Worm (Caenorhabditis elegans) whole organism, L1 larva: Measurements from ENCODE around the gene dot-1.4.
A peak's percentile ranks its signal among the peaks of the same experiment; 100 is the strongest.
"Not testable (repeated sequence)": the region's sequence is repeated elsewhere in the genome, so short reads cannot be mapped to it uniquely, and the experiment has no call there.

ENCODE experiments used
- C04F5.9 ChIP-seq: sonication (generic microtip); optimal IDR thresholded peaks from 2 replicates; lab custom pipeline; 2016; ENCODE audit warnings: missing genetic modification characterization, missing compliant biosample characterization
- Y116A8C.19 ChIP-seq: sonication (generic microtip); optimal IDR thresholded peaks from 2 replicates; lab custom pipeline; 2016; ENCODE audit warnings: missing compliant biosample characterization, missing genetic modification characterization, borderline replicate concordance
- aly-2 ChIP-seq: fragments of 150-350 bp; optimal IDR thresholded peaks from 2 replicates; lab custom pipeline; 2014; ENCODE audit warnings: missing biosample characterization, missing genetic modification characterization
- blmp-1 ChIP-seq: fragments of 150-350 bp; optimal IDR thresholded peaks from 2 replicates; lab custom pipeline; 2014; ENCODE audit warnings: missing biosample characterization, missing genetic modification characterization
- ceh-63 ChIP-seq: fragments of 200-800 bp; sonication (Bioruptor generic); optimal IDR thresholded peaks from 2 replicates; lab custom pipeline; 2018; ENCODE audit warnings: mild to moderate bottlenecking, missing genetic modification characterization, missing compliant biosample characterization
- efl-1 ChIP-seq, 4 experiments: fragments of 150-350 bp; optimal IDR thresholded peaks in 3 of 4; peaks in 1 of 4; 1 replicate in 1 of 4; 2 replicates in 3 of 4; lab custom pipeline; 2014; ENCODE audit warnings: missing biosample characterization in 2 of 4, missing genetic modification characterization in 2 of 4, missing genetic modification reagents in 2 of 4
- egl-13 ChIP-seq: sonication (generic microtip); optimal IDR thresholded peaks from 2 replicates; lab custom pipeline; 2016; ENCODE audit warnings: missing genotype, missing genetic modification reagents, missing genetic modification characterization, missing compliant biosample characterization
- egl-27 ChIP-seq, 2 experiments: fragments of 150-350 bp in 1 of 2; sonication (generic microtip); optimal IDR thresholded peaks; 3 replicates each; lab custom pipeline; 2017 to 2018; ENCODE audit warnings: missing biosample characterization in 2 of 2, missing genetic modification characterization in 2 of 2, missing genetic modification reagents in 2 of 2
- elt-2 ChIP-seq: sonication (generic microtip); optimal IDR thresholded peaks from 2 replicates; lab custom pipeline; 2016; ENCODE audit warnings: missing genetic modification characterization, mild to moderate bottlenecking, inconsistent platforms, missing compliant biosample characterization, missing genetic modification reagents
- elt-3 ChIP-seq, 6 experiments: fragments of 150-350 bp in 1 of 6; sonication (generic microtip); optimal IDR thresholded peaks; 2 replicates each; lab custom pipeline; 2017 to 2018; ENCODE audit warnings: missing biosample characterization in 6 of 6, missing genetic modification characterization in 6 of 6, inconsistent platforms in 1 of 6
- ets-5 ChIP-seq: fragments of 200-800 bp; sonication (Bioruptor generic); IDR thresholded peaks from 2 replicates; pipeline ENCODE4 v1.3.6; 2022; ENCODE audit warnings: missing genetic modification characterization, missing compliant biosample characterization
- fkh-10 ChIP-seq: sonication (generic microtip); optimal IDR thresholded peaks from 2 replicates; lab custom pipeline; 2017; ENCODE audit warnings: missing biosample characterization, missing genetic modification reagents, missing genetic modification characterization
- fkh-8 ChIP-seq: sonication (generic microtip); optimal IDR thresholded peaks from 2 replicates; lab custom pipeline; 2016; ENCODE audit warnings: mild to moderate bottlenecking, missing genetic modification characterization, missing compliant biosample characterization
- fos-1 ChIP-seq: fragments of 150-350 bp; optimal IDR thresholded peaks from 2 replicates; lab custom pipeline; 2014; ENCODE audit warnings: missing biosample characterization, missing genetic modification characterization
- grh-1 ChIP-seq: fragments of 200-800 bp; sonication (Bioruptor generic); IDR thresholded peaks from 2 replicates; pipeline ENCODE4 v1.3.6; 2022; ENCODE audit warnings: missing genetic modification reagents, missing genetic modification characterization, missing compliant biosample characterization
- hpl-2 ChIP-seq: fragments of 150-350 bp; optimal IDR thresholded peaks from 2 replicates; lab custom pipeline; 2014; ENCODE audit warnings: missing biosample characterization, missing genetic modification reagents, missing genetic modification characterization
- lin-13 ChIP-seq: fragments of 150-350 bp; optimal IDR thresholded peaks from 2 replicates; lab custom pipeline; 2014; ENCODE audit warnings: missing biosample characterization, missing genetic modification reagents, missing genetic modification characterization
- lin-14 ChIP-seq: fragments of 200-800 bp; sonication (Bioruptor generic); optimal IDR thresholded peaks from 2 replicates; lab custom pipeline; 2018; ENCODE audit warnings: mild to moderate bottlenecking, missing genetic modification characterization, moderate library complexity, missing compliant biosample characterization
- lsy-2 ChIP-seq, 2 experiments: fragments of 150-350 bp; optimal IDR thresholded peaks; 2 replicates each; lab custom pipeline; 2014; ENCODE audit warnings: missing biosample characterization in 2 of 2, missing genetic modification characterization in 2 of 2
- nhr-11 ChIP-seq: fragments of 150-350 bp; optimal IDR thresholded peaks from 2 replicates; lab custom pipeline; 2014; ENCODE audit warnings: missing biosample characterization, missing genetic modification characterization
- nhr-47 ChIP-seq: sonication (generic microtip); optimal IDR thresholded peaks from 2 replicates; lab custom pipeline; 2016; ENCODE audit warnings: mild to moderate bottlenecking, missing genetic modification characterization, moderate library complexity, missing compliant biosample characterization
- nhr-71 ChIP-seq: sonication (generic microtip); optimal IDR thresholded peaks from 2 replicates; lab custom pipeline; 2016; ENCODE audit warnings: mild to moderate bottlenecking, missing genetic modification characterization, moderate library complexity, missing compliant biosample characterization
- nhr-77 ChIP-seq: fragments of 150-350 bp; optimal IDR thresholded peaks from 2 replicates; lab custom pipeline; 2014; ENCODE audit warnings: missing biosample characterization, missing genetic modification characterization
- nhr-85 ChIP-seq: sonication (generic microtip); peaks from one replicate; lab custom pipeline; 2016; ENCODE audit warnings: missing genetic modification characterization, inconsistent platforms, missing compliant biosample characterization
- pag-3 ChIP-seq: sonication (generic microtip); optimal IDR thresholded peaks from 2 replicates; lab custom pipeline; 2017; ENCODE audit warnings: missing genetic modification characterization, mild to moderate bottlenecking, missing compliant biosample characterization, antibody characterized with exemption, borderline replicate concordance; ENCODE audit not compliant: insufficient read depth
- pax-3 ChIP-seq: fragments of 200-800 bp; sonication (Bioruptor generic); optimal IDR thresholded peaks from 2 replicates; lab custom pipeline; 2018; ENCODE audit warnings: mild to moderate bottlenecking, missing genetic modification characterization, moderate library complexity, missing compliant biosample characterization
- snpc-4 ChIP-seq: fragments of 150-350 bp; optimal IDR thresholded peaks from 2 replicates; lab custom pipeline; 2014; ENCODE audit warnings: missing biosample characterization, missing genetic modification characterization
- snu-23 ChIP-seq: sonication (generic microtip); optimal IDR thresholded peaks from 2 replicates; lab custom pipeline; 2016; ENCODE audit warnings: missing genetic modification characterization, missing compliant biosample characterization
- sptf-1 ChIP-seq: fragments of 150-350 bp; optimal IDR thresholded peaks from 2 replicates; lab custom pipeline; 2014; ENCODE audit warnings: missing biosample characterization, missing genetic modification characterization
- swsn-7 ChIP-seq: sonication (generic microtip); optimal IDR thresholded peaks from 2 replicates; lab custom pipeline; 2016; ENCODE audit warnings: missing genetic modification characterization, missing compliant biosample characterization
- tlp-1 ChIP-seq: fragments of 150-350 bp; optimal IDR thresholded peaks from 2 replicates; lab custom pipeline; 2014; ENCODE audit warnings: missing biosample characterization, missing genetic modification characterization
- unc-130 ChIP-seq: fragments of 150-350 bp; optimal IDR thresholded peaks from 2 replicates; lab custom pipeline; 2017; ENCODE audit warnings: missing biosample characterization, missing genetic modification characterization, inconsistent platforms
- unc-62 ChIP-seq: fragments of 150-350 bp; optimal IDR thresholded peaks from 2 replicates; lab custom pipeline; 2014; ENCODE audit warnings: missing biosample characterization, missing genetic modification reagents, missing genetic modification characterization
- unc-98 ChIP-seq: fragments of 200-800 bp; sonication (Bioruptor generic); IDR thresholded peaks from 2 replicates; pipeline ENCODE4 v1.3.6; 2022; ENCODE audit warnings: missing genetic modification characterization, missing compliant biosample characterization
- zag-1 ChIP-seq: fragments of 150-350 bp; optimal IDR thresholded peaks from 2 replicates; lab custom pipeline; 2014; ENCODE audit warnings: missing biosample characterization, missing genetic modification characterization
- zip-4 ChIP-seq: fragments of 200-800 bp; sonication (Bioruptor generic); optimal IDR thresholded peaks from 2 replicates; lab custom pipeline; 2018; ENCODE audit warnings: mild to moderate bottlenecking, missing genetic modification characterization, moderate library complexity, missing compliant biosample characterization

The dot-1.4 gene

DNA sequence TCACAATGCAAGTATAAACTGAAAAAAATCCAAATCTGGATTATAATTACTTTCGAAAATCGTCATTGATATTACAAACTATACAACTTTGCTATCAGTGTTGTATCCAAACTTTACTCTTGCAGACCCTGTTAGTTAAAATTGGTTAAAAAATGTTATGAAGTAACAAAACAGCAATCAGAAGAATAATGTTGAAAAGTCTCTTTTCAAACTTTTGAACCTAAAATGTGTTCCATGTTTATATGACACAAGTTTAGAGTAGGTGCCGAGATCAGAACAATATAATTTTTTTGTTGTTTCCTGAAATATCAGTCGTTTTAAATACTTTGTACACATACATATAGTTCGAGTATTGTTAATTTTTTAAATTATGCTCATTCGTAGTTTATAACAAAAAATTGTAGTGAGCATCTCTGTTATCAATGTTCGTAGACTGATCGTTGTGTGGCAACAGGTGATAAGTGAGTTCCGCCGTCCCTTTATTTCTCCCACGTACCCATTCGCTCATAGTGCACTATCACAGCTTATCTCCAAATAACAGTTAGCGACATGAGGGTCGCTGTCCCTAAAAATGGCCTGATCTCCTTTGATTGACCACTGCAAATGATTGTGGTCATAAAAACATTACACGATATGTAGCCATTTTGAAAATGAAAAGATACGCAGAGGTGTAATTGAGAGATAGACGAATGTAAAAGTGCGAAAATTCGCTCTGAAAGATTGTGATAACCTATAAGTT is 30.8 kb upstream of the dot-1.4 start:
- TF ChIP-seq elt-2 (tag; lab: Kevin White, UChicago) (peak; percentile 81), sptf-1 (tag; lab: Kevin White, UChicago) (no peak), blmp-1 (tag; lab: Kevin White, UChicago) (peak; percentile 37), elt-3 (tag; optimal IDR thresholded peaks at IDR 0.05; lab: Kevin White, UChicago) (peak in 3 of 6 experiments; percentile 38 to 62 (median 60)), tlp-1 (tag; lab: Kevin White, UChicago) (no peak), unc-62 (GFP tag; lab: Kevin White, UChicago) (no peak), nhr-85 (peak; percentile 58)
- TF ChIP-seq, all 84 proteins: peak for 4

- not testable (repeated sequence) for TF ChIP-seq swsn-7 (tag; lab: Kevin White, UChicago); aly-2; fkh-8 (tag; lab: Kevin White, UChicago)
These were observed 29.6 kb upstream of the dot-1.4 start, which contains the start of gene C49F5.13 for ce11 chrX:11961103-11961502. C49F5.13 (plus strand) TSS chrX:11961403.

- TF ChIP-seq unc-98 (GFP tag; lab: Robert Waterston, UW) (no peak), elt-2 (tag; lab: Kevin White, UChicago) (peak; percentile 18)
These were observed 28.4 kb upstream of the dot-1.4 start, which contains the start of gene C49F5.8 for ce11 chrX:11959838-11960237. C49F5.8 (plus strand) TSS chrX:11960138.

ce11 chrX:11957246-11957645 is 25.8 kb upstream of the dot-1.4 start, which contains the start of gene T08D10.5:
T08D10.5 (plus strand) TSS chrX:11957546.
- no peak for TF ChIP-seq snu-23 (GFP tag; lab: Kevin White, UChicago)

DNA sequence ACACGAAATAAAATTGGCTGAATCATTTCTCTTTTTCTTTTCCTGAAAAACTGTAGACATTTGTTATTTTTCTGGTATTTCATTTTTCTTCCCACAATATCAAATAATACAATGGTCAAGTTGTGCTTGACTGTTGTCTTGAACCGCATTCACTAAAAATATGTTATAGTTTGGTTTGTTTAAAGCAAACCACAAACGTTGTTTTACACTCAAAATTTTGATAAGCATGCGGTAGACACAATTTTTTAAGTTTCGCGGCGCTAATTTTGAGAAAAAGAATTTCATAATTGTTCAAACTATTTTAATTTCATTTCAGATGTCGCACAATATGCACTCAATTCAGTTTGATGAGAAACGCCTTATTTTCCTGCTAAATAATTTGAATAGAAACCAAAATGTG is 23.7 kb upstream of the dot-1.4 start, which contains the start of gene T08D10.3:
T08D10.3 (plus strand) TSS at position 301 of the 400 bp plus-strand sequence.
- no peak for TF ChIP-seq nhr-71 (tag; lab: Kevin White, UChicago)
- no peak for TF ChIP-seq lsy-2 (tag; optimal IDR thresholded peaks at IDR 0.05; lab: Kevin White, UChicago)
- TF ChIP-seq, all 84 proteins: peak for 0

ce11 chrX:11953229-11953628 is 21.8 kb upstream of the dot-1.4 start, which contains the start of gene T08D10.4:
T08D10.4 (minus strand) TSS chrX:11953329.
- TF ChIP-seq Y116A8C.19 (no peak), sptf-1 (tag; lab: Kevin White, UChicago) (no peak), lsy-2 (tag; optimal IDR thresholded peaks at IDR 0.05; lab: Kevin White, UChicago) (no peak), lin-14 (no peak), pag-3 (tag; lab: Kevin White, UChicago) (no peak), snpc-4 (no peak), grh-1 (GFP tag; lab: Robert Waterston, UW) (no peak), egl-13 (tag; lab: Kevin White, UChicago) (no peak), zag-1 (tag; lab: Kevin White, UChicago) (no peak), ceh-63 (GFP tag; lab: Kevin White, UChicago) (no peak), nhr-71 (tag; lab: Kevin White, UChicago) (no peak), nhr-47 (tag; lab: Kevin White, UChicago) (no peak), nhr-77 (tag; lab: Kevin White, UChicago) (no peak), efl-1 (optimal IDR thresholded peaks at IDR 0.05; lab: Kevin White, UChicago) (no peak), efl-1 (GFP tag; optimal IDR thresholded peaks at IDR 0.05 in 1 of 2; lab: Kevin White, UChicago) (no peak), lin-13 (no peak), unc-130 (tag; lab: Kevin White, UChicago) (no peak)
- TF ChIP-seq, all 84 proteins: peak for 0

DNA sequence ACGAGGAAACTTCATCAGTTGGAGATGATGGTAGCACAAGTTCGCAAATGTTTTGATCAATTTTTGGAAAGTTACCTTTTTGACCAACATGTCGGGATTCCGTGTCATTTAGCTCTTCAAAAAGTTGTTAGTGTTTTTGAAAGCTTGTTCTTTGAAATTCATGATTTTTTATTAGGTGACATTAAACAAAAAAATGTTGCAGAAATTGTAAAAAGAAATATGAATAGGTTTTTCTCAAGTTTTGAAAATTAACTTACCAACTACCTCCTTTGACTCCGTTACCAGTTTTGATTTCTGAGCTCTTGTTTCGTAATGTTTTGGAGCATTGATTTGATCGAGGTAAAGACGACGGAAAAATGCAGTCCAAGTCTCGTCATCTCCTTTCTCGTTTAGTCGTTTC is 20.7 kb upstream of the dot-1.4 start:
- TF ChIP-seq nhr-71 (tag; lab: Kevin White, UChicago) = no peak
- TF ChIP-seq sptf-1 (tag; lab: Kevin White, UChicago) = no peak
- TF ChIP-seq fos-1 (tag; lab: Kevin White, UChicago) = no peak
- TF ChIP-seq nhr-11 = no peak
- no peak for TF ChIP-seq aly-2
- TF ChIP-seq egl-27 (tag; optimal IDR thresholded peaks at IDR 0.05; lab: Kevin White, UChicago) = no peak
- TF ChIP-seq hpl-2 (GFP tag; lab: Kevin White, UChicago) = no peak
- no peak for TF ChIP-seq swsn-7 (tag; lab: Kevin White, UChicago)
- no peak for TF ChIP-seq pax-3
- no peak for TF ChIP-seq zip-4 (GFP tag; lab: Kevin White, UChicago)
- TF ChIP-seq fkh-10 (GFP tag; lab: Kevin White, UChicago) = no peak
- no peak for TF ChIP-seq ceh-63 (GFP tag; lab: Kevin White, UChicago)
- no peak for TF ChIP-seq ets-5 (GFP tag; lab: Robert Waterston, UW)
- TF ChIP-seq C04F5.9 (tag; lab: Kevin White, UChicago) = no peak
- TF ChIP-seq, all 84 proteins: peak for 0
